Worm (Caenorhabditis elegans): ENCODE measurements around the gene Y62H9A.11.

Y62H9A.11 gene

ce11 chrX:11934933-11935332 lies 27.8 kb upstream of the Y62H9A.11 start (continued):
- no peak for TF ChIP-seq ets-5 (GFP tag; IDR thresholded peaks at IDR 0.05)
- TF ChIP-seq nhr-47 (tag; optimal IDR thresholded peaks at IDR 0.05) = peak; percentile 78
- peak; percentile 41 for TF ChIP-seq fkh-8 (tag; optimal IDR thresholded peaks at IDR 0.05)
- no peak for TF ChIP-seq efl-3 (GFP tag; optimal IDR thresholded peaks at IDR 0.05)
- TF ChIP-seq nhr-84 (tag; optimal IDR thresholded peaks at IDR 0.05) = no peak
- no peak for TF ChIP-seq nhr-237 (tag; optimal IDR thresholded peaks at IDR 0.05)
- no peak for TF ChIP-seq ceh-90 (tag; optimal IDR thresholded peaks at IDR 0.05)

ce11 chrX:11933547-11933946 lies 26.4 kb upstream of the Y62H9A.11 start:
- TF ChIP-seq C04F5.9 (tag; optimal IDR thresholded peaks at IDR 0.05) (no peak), tlp-1 (tag; optimal IDR thresholded peaks at IDR 0.05) (no peak)

- no peak for TF ChIP-seq nhr-12 (tag; optimal IDR thresholded peaks at IDR 0.05)
- TF ChIP-seq irx-1 (tag; optimal IDR thresholded peaks at IDR 0.05) = no peak
- TF ChIP-seq mef-2 (tag; optimal IDR thresholded peaks at IDR 0.05) = no peak
- TF ChIP-seq nhr-237 (tag; optimal IDR thresholded peaks at IDR 0.05) = no peak
- TF ChIP-seq unc-30 (tag; optimal IDR thresholded peaks at IDR 0.05) = no peak
- TF ChIP-seq efl-3 (GFP tag; optimal IDR thresholded peaks at IDR 0.05) = no peak
Measured at ce11 chrX:11931559-11931958, 24.4 kb upstream of the Y62H9A.11 start, which contains the start of gene dot-1.4. dot-1.4 (minus strand) TSS chrX:11931659.

- no peak for TF ChIP-seq nhr-47 (tag; optimal IDR thresholded peaks at IDR 0.05)
- no peak for TF ChIP-seq fkh-4 (tag; optimal IDR thresholded peaks at IDR 0.05; ENCODE audit: borderline replicate concordance)
- TF ChIP-seq zag-1 (tag; optimal IDR thresholded peaks at IDR 0.05) = no peak
- TF ChIP-seq ceh-82 (tag; optimal IDR thresholded peaks at IDR 0.05) = no peak
- no peak for TF ChIP-seq nhr-71 (tag; optimal IDR thresholded peaks at IDR 0.05)
- no peak for TF ChIP-seq pax-3 (tag; optimal IDR thresholded peaks at IDR 0.05)
- no peak for TF ChIP-seq unc-98 (GFP tag; IDR thresholded peaks at IDR 0.05)
- TF ChIP-seq mdl-1 (tag; optimal IDR thresholded peaks at IDR 0.05) = no peak
- TF ChIP-seq nhr-12 (tag; optimal IDR thresholded peaks at IDR 0.05) = no peak
- TF ChIP-seq fkh-8 (tag; optimal IDR thresholded peaks at IDR 0.05) = no peak
- no peak for TF ChIP-seq F16B12.6 (tag; optimal IDR thresholded peaks at IDR 0.05)
- no peak for TF ChIP-seq jun-1 (tag; optimal IDR thresholded peaks at IDR 0.05)
- no peak for TF ChIP-seq ceh-90 (tag; optimal IDR thresholded peaks at IDR 0.05)
- no peak for TF ChIP-seq hlh-4 (tag; optimal IDR thresholded peaks at IDR 0.05)
Measured at ce11 chrX:11927585-11927984, 20.4 kb upstream of the Y62H9A.11 start, which contains the start of gene F55G7.4. F55G7.4 (plus strand) TSS chrX:11927885.

ce11 chrX:11925243-11925642 lies 18.1 kb upstream of the Y62H9A.11 start:
- no peak for TF ChIP-seq lin-39 (tag; optimal IDR thresholded peaks at IDR 0.05)
- TF ChIP-seq efl-3 (GFP tag; optimal IDR thresholded peaks at IDR 0.05) = no peak
- TF ChIP-seq nhr-20 (tag; optimal IDR thresholded peaks at IDR 0.05) = no peak
- no peak for TF ChIP-seq mef-2 (tag; optimal IDR thresholded peaks at IDR 0.05)

- TF ChIP-seq vab-15 (tag; optimal IDR thresholded peaks at IDR 0.05) (no peak), lsy-2 (tag; optimal IDR thresholded peaks at IDR 0.05) (no peak), zip-4 (GFP tag; optimal IDR thresholded peaks at IDR 0.05) (peak; percentile 41), rnt-1 (tag; optimal IDR thresholded peaks at IDR 0.05) (peak; percentile 66), pax-3 (tag; optimal IDR thresholded peaks at IDR 0.05) (no peak), ceh-88 (GFP tag; IDR thresholded peaks at IDR 0.05) (no peak), tbx-2 (tag; optimal IDR thresholded peaks at IDR 0.05) (peak; percentile 56), nhr-237 (tag; optimal IDR thresholded peaks at IDR 0.05) (no peak), lin-39 (tag; optimal IDR thresholded peaks at IDR 0.05) (peak; percentile 5), mef-2 (tag; optimal IDR thresholded peaks at IDR 0.05) (no peak), unc-62 (GFP tag; optimal IDR thresholded peaks at IDR 0.05) (no peak), efl-1 (optimal IDR thresholded peaks at IDR 0.05) (peak; percentile 34 to 37), efl-1 (GFP tag; optimal IDR thresholded peaks at IDR 0.05 in 1 of 2) (peak in 1 of 2 experiments; percentile 72), lin-13 (GFP tag; optimal IDR thresholded peaks at IDR 0.05) (no peak), sup-37 (GFP tag; optimal IDR thresholded peaks at IDR 0.05) (no peak), ceh-90 (tag; optimal IDR thresholded peaks at IDR 0.05) (no peak), aha-1 (tag; optimal IDR thresholded peaks at IDR 0.05) (no peak), nhr-85 (tag) (peak; percentile 75), pqm-1 (tag; optimal IDR thresholded peaks at IDR 0.05) (no peak), elt-3 (tag; optimal IDR thresholded peaks at IDR 0.05) (peak in 4 of 6 experiments; percentile 23 to 38 (median 26)), sox-4 (tag; optimal IDR thresholded peaks at IDR 0.05) (no peak), lin-15B (tag; optimal IDR thresholded peaks at IDR 0.05) (no peak), swsn-7 (tag; optimal IDR thresholded peaks at IDR 0.05) (peak; percentile 32), hlh-17 (GFP tag; optimal IDR thresholded peaks at IDR 0.05; ENCODE audit: borderline replicate concordance) (no peak), nhr-47 (tag; optimal IDR thresholded peaks at IDR 0.05) (peak; percentile 77)
Measured at ce11 chrX:11924158-11924557, 17.0 kb upstream of the Y62H9A.11 start, which contains the start of gene F55G7.1. F55G7.1 (plus strand) TSS chrX:11924433.

All from whole organism, L1 larva.